Worm (Caenorhabditis elegans): ENCODE results near the gene ZK402.5.

ZK402.5 gene

DNA sequence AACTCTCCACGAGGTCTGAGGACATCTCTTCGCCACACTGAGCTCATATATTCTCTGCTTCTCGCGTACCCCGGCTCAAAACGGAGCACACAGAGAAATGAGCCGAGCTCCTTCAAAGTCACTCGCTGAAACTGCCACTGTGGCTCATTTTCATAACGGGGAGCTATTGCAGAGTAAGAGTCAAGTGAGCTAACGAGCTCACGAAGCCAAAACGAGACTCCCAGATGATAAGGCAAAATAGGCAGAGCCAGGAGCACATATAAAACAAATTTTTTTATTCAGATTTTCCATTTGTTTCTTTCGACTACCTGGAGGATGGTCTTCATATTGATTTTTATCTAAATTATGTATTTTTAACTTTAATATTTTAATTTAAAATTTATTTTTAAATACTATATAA, 23.4 kb upstream of the ZK402.5 start, which contains the start of gene F19G12.3 (continued):
- TF ChIP-seq sox-4 (tag; optimal IDR thresholded peaks at IDR 0.05) (no peak), pros-1 (tag; optimal IDR thresholded peaks at IDR 0.05) (no peak)

DNA sequence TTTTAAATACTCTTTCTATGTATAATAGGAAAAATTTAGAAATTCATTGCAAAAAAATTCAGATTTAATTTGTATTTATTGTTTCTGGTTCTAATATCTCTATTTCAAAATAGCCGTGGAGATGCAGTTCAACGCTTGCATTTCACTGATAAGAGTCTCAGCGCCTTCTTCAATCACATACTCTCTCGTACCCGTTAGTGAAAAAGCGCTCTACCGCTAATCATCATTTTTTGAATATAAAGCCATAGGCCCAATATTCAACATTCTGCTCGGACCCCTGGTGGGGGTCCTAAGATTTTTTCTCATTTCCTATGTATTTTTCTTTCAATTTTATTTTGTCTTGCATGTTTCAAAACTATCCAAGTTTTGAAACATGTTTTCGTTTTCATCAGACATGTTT, 19.4 kb upstream of the ZK402.5 start:
- no peak for TF ChIP-seq ets-4 (tag; optimal IDR thresholded peaks at IDR 0.05)
- TF ChIP-seq elt-2 (tag; optimal IDR thresholded peaks at IDR 0.05), result no peak

DNA sequence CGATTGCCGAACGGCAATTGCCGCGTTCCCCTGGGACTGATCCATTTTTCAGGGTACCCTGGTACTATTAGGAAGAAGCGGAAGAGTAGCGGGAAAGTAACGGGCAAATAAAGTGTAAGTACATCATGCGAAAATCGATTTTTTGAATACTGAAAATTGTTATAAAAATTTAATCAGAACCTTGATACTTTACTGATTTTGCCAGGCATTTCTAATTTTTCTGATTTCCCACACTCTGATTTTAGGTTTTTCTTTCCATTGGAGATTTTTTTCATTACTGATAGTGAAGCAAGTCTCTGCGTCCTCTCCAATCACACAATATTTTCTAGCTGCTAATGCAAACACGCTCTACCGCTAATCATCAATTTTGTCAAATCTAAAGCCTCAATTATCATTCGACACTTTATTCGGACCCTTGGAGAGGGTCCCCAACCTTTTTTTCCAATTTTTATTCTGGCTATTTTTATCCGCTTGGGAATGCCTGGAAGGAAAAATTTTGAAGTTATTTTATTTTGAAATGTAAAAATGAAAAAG, 18.1 kb upstream of the ZK402.5 start, which contains the start of gene F19G12.9:
Gene F19G12.9, plus strand, starts transcription at position 51 of the 534 bp plus-strand sequence.
- TF ChIP-seq C38D4.7 (GFP tag; optimal IDR thresholded peaks at IDR 0.05) (no peak), sox-4 (tag; optimal IDR thresholded peaks at IDR 0.05) (no peak), gmeb-2 (tag; optimal IDR thresholded peaks at IDR 0.05) (no peak), mec-3 (tag; optimal IDR thresholded peaks at IDR 0.05; ENCODE audit: borderline replicate concordance) (no peak), ceh-24 (tag; optimal IDR thresholded peaks at IDR 0.05) (no peak)

DNA sequence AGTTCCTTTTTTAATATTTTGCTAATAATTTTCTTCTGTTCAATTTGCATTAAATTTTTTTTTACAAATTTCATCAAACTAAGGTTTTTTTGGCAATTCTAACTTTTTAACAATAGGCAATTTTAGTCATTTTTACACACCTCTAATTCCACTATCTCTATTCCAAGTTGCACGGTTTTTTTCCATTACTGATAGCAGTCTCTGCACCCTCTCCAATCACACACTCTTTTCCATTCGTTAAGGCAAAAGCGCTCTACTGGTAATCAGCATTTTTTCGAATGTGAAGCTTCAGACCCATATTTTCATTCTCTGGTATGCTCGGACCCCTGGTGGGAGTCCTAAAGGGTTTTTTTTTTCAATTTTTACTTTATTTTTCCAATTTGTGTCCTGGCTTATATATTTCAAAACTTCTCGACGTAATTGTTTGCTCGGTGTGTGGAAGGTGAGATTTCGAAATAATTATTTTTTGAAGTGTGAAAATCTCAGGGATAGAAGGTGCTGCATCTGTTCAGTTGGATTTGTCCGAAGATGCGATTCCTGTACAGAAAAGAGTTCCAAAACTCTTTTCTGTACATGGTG, 15.7 kb upstream of the ZK402.5 start, which contains the start of the genes F19G12.4 and F19G12.8:
Gene F19G12.4, plus strand, starts transcription at position 529 of the 579 bp plus-strand sequence.
Gene F19G12.8, plus strand, starts transcription at position 545 of the 579 bp plus-strand sequence.
- TF ChIP-seq hlh-8 (tag; optimal IDR thresholded peaks at IDR 0.05) (no peak), nhr-11 (tag; optimal IDR thresholded peaks at IDR 0.05) (no peak), sox-2 (GFP tag; IDR thresholded peaks at IDR 0.05) (no peak), eyg-1 (tag; optimal IDR thresholded peaks at IDR 0.05) (no peak), sdc-2 (tag; optimal IDR thresholded peaks at IDR 0.05) (no peak), fkh-10 (GFP tag; optimal IDR thresholded peaks at IDR 0.05) (no peak), F13H6.1 (tag; optimal IDR thresholded peaks at IDR 0.05) (no peak), C38D4.7 (GFP tag; optimal IDR thresholded peaks at IDR 0.05) (no peak), ahr-1 (tag; optimal IDR thresholded peaks at IDR 0.05) (no peak)

DNA sequence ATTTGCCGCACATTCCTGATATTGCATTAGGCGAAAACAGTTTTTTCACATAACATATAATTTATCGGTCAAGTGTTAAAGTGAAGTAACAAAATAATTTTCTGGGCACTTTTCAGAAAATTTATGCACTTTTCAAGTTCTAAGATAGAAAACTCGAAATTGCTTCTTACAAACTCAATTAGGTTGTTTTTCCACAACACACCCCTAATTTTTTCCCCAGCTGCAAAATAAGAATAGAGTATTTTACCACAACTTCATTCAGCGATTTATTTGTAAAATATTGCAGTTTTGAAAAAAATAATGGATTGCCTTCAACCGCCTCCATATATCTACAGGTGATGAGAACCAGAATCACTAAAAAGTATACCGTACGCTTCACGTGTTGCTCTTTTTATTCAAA, 11.7 kb upstream of the ZK402.5 start, which contains the start of gene srh-19:
Gene srh-19, plus strand, starts transcription at position 301 of the 400 bp plus-strand sequence.
- TF ChIP-seq ttx-3 (tag; optimal IDR thresholded peaks at IDR 0.05), result no peak
- no peak for TF ChIP-seq F13H6.1 (tag; optimal IDR thresholded peaks at IDR 0.05)
- TF ChIP-seq ceh-9 (tag; optimal IDR thresholded peaks at IDR 0.05), result no peak

DNA sequence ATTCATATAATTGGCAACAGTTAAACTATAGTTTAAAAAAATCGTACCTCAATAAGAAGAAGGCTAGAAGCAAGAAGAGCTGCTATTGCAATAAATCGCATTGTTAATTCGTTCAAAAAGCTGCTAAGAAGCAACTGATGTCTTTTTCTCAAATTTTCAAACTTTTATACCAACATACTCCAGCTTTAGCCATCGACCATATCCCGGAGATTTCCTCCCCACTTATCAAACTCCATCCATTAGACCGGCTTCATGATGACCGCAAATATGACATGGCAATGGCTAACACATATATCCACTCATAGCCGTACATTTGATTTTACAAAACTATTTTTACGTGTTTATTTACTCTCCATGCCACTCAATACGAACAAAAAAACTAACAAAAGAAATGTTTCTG, 9.4 kb upstream of the ZK402.5 start, which contains the start of gene abu-2:
Gene abu-2, minus strand, starts transcription at position 101 of the 400 bp plus-strand sequence.
- no peak for TF ChIP-seq unc-3 (GFP tag; conservative IDR thresholded peaks at IDR 0.05)
- TF ChIP-seq unc-3 (tag; optimal IDR thresholded peaks at IDR 0.05), result no peak
- no peak for TF ChIP-seq nhr-11 (tag; optimal IDR thresholded peaks at IDR 0.05)
- TF ChIP-seq ets-4 (tag; optimal IDR thresholded peaks at IDR 0.05), result no peak
- no peak for TF ChIP-seq ceh-19 (GFP tag; optimal IDR thresholded peaks at IDR 0.05)
- TF ChIP-seq sox-2 (GFP tag; IDR thresholded peaks at IDR 0.05), result no peak
- no peak for TF ChIP-seq odd-2 (tag; optimal IDR thresholded peaks at IDR 0.05)
- TF ChIP-seq hlh-15 (tag; optimal IDR thresholded peaks at IDR 0.05), result no peak
- TF ChIP-seq unc-42 (tag; optimal IDR thresholded peaks at IDR 0.05), result no peak
- no peak for TF ChIP-seq pha-4 (tag; optimal IDR thresholded peaks at IDR 0.05)
- TF ChIP-seq unc-86 (tag; optimal IDR thresholded peaks at IDR 0.05), result no peak
- TF ChIP-seq ztf-16 (tag; optimal IDR thresholded peaks at IDR 0.05), result no peak
- TF ChIP-seq K09A11.1 (tag; optimal IDR thresholded peaks at IDR 0.05; ENCODE audit: insufficient read depth), result no peak
- no peak for TF ChIP-seq pqm-1 (tag; optimal IDR thresholded peaks at IDR 0.05)
- no peak for TF ChIP-seq pag-3 (tag; optimal IDR thresholded peaks at IDR 0.05; ENCODE audit: borderline replicate concordance)
